Fruit fly (Drosophila melanogaster) whole organism, embryonic: ENCODE measurements around the gene Lrr47.
A peak's percentile ranks its signal among the peaks of the same experiment; 100 is the strongest.

Experiments used
- Ada2b ChIP-seq: fragments of 200-800 bp; sonication (Bioruptor generic); IDR thresholded peaks from 2 replicates; pipeline ENCODE4 v1.3.6; 2022; ENCODE audit warnings: missing biosample characterization, missing genetic modification characterization
- Aef1 ChIP-seq: fragments of 200-800 bp; sonication (Bioruptor generic); IDR thresholded peaks from 3 replicates; pipeline ENCODE4 v1.3.6; 2022; ENCODE audit warnings: missing biosample characterization, missing genetic modification characterization
- Blimp-1 ChIP-seq: fragments of 200-800 bp; sonication (Bioruptor generic); optimal IDR thresholded peaks from 3 replicates; lab custom pipeline; 2018; ENCODE audit warnings: missing biosample characterization, missing genetic modification characterization, mild to moderate bottlenecking, moderate library complexity, missing genetic modification reagents
- BtbVII ChIP-seq: fragments of 200-800 bp; sonication (Bioruptor generic); optimal IDR thresholded peaks from 3 replicates; lab custom pipeline; 2017; ENCODE audit warnings: missing biosample characterization, mild to moderate bottlenecking, missing genetic modification characterization
- CG10366 ChIP-seq: fragments of 200-800 bp; sonication (Bioruptor generic); IDR thresholded peaks from 2 replicates; pipeline ENCODE4 v1.3.6; 2022; ENCODE audit warnings: missing biosample characterization, missing genetic modification characterization
- CG1233 ChIP-seq: fragments of 200-800 bp; sonication (Bioruptor generic); optimal IDR thresholded peaks from 4 replicates; lab custom pipeline; 2018; ENCODE audit warnings: missing biosample characterization, mild to moderate bottlenecking, missing genetic modification characterization
- CG13287 ChIP-seq: fragments of 200-800 bp; sonication (Bioruptor generic); IDR thresholded peaks from 2 replicates; pipeline ENCODE4 v1.3.6; 2022; ENCODE audit warnings: missing biosample characterization, missing genetic modification characterization; ENCODE audit not compliant: partially characterized antibody
- CG13775 ChIP-seq: fragments of 200-800 bp; sonication (Bioruptor generic); optimal IDR thresholded peaks from 3 replicates; lab custom pipeline; 2017; ENCODE audit warnings: missing biosample characterization, mild to moderate bottlenecking, missing genetic modification characterization
- CG14441 ChIP-seq: fragments of 200-800 bp; sonication (Bioruptor generic); IDR thresholded peaks from 2 replicates; pipeline ENCODE4 v1.3.6; 2022; ENCODE audit warnings: missing biosample characterization, missing genetic modification characterization
- CG15269 ChIP-seq: fragments of 200-800 bp; sonication (Bioruptor generic); optimal IDR thresholded peaks from 2 replicates; lab custom pipeline; 2018; ENCODE audit warnings: missing biosample characterization, mild to moderate bottlenecking, missing genetic modification characterization, moderate library complexity
- CG16779 ChIP-seq: fragments of 200-800 bp; sonication (Bioruptor generic); IDR thresholded peaks from 2 replicates; pipeline ENCODE4 v1.3.6; 2022; ENCODE audit warnings: missing biosample characterization, missing genetic modification characterization
- CG16863 ChIP-seq: fragments of 200-800 bp; sonication (Bioruptor generic); optimal IDR thresholded peaks from 3 replicates; lab custom pipeline; 2016; ENCODE audit warnings: missing biosample characterization, missing genetic modification characterization
- CG2889 ChIP-seq: fragments of 200-800 bp; sonication (Bioruptor generic); IDR thresholded peaks from 3 replicates; pipeline ENCODE4 v1.3.6; 2022; ENCODE audit warnings: missing biosample characterization, missing genetic modification characterization
- CG4282 ChIP-seq: fragments of 200-800 bp; sonication (Bioruptor generic); optimal IDR thresholded peaks from 2 replicates; lab custom pipeline; 2016; ENCODE audit warnings: missing biosample characterization, missing genetic modification characterization
- CG4328 ChIP-seq: fragments of 200-800 bp; sonication (Bioruptor generic); optimal IDR thresholded peaks from 3 replicates; lab custom pipeline; 2017; ENCODE audit warnings: missing biosample characterization, missing genetic modification reagents, missing genetic modification characterization
- CG4707 ChIP-seq: fragments of 200-800 bp; sonication (Bioruptor generic); optimal IDR thresholded peaks from 2 replicates; lab custom pipeline; 2018; ENCODE audit warnings: missing biosample characterization, mild to moderate bottlenecking, missing genetic modification characterization, moderate library complexity
- CG4854 ChIP-seq: fragments of 200-800 bp; sonication (Bioruptor generic); optimal IDR thresholded peaks from 2 replicates; lab custom pipeline; 2016; ENCODE audit warnings: missing biosample characterization, missing genetic modification characterization, inconsistent platforms
- CG6175 ChIP-seq: fragments of 200-800 bp; sonication (Bioruptor generic); IDR thresholded peaks from 3 replicates; pipeline ENCODE4 v1.3.6; 2022; ENCODE audit warnings: missing biosample characterization, missing genetic modification characterization
- CG8281 ChIP-seq: fragments of 200-800 bp; sonication (Bioruptor generic); optimal IDR thresholded peaks from 2 replicates; lab custom pipeline; 2018; ENCODE audit warnings: missing biosample characterization, mild to moderate bottlenecking, missing genetic modification characterization, moderate library complexity
- CG9609 ChIP-seq: fragments of 200-800 bp; sonication (Bioruptor generic); optimal IDR thresholded peaks from 3 replicates; lab custom pipeline; 2016; ENCODE audit warnings: missing biosample characterization, missing genetic modification characterization
- CHES-1-like ChIP-seq: fragments of 200-800 bp; sonication (Bioruptor generic); optimal IDR thresholded peaks from 2 replicates; lab custom pipeline; 2016; ENCODE audit warnings: missing biosample characterization, missing genetic modification characterization
- E2f1 ChIP-seq: fragments of 200-800 bp; sonication (Bioruptor generic); IDR thresholded peaks from 2 replicates; pipeline ENCODE4 v1.3.6; 2022; ENCODE audit warnings: missing biosample characterization, missing genetic modification characterization
- Ets97D ChIP-seq: fragments of 200-800 bp; sonication (Bioruptor generic); optimal IDR thresholded peaks from 3 replicates; lab custom pipeline; 2016; ENCODE audit warnings: missing biosample characterization, missing genetic modification characterization
- GATAe ChIP-seq: fragments of 200-800 bp; sonication (Bioruptor generic); conservative IDR thresholded peaks from 2 replicates; pipeline ENCODE4 v1.3.6; 2022; ENCODE audit warnings: missing biosample characterization, missing genetic modification characterization
- Gug ChIP-seq: fragments of 200-800 bp; sonication (Bioruptor generic); IDR thresholded peaks from 4 replicates; pipeline ENCODE4 v1.3.6; 2022; ENCODE audit warnings: missing biosample characterization, missing genetic modification characterization
- H2.0 ChIP-seq: fragments of 200-800 bp; sonication (Bioruptor generic); IDR thresholded peaks from 2 replicates; pipeline ENCODE4 v1.3.6; 2022; ENCODE audit warnings: missing biosample characterization, missing genetic modification characterization
- HLH3B ChIP-seq: fragments of 200-800 bp; sonication (Bioruptor generic); IDR thresholded peaks from 2 replicates; pipeline ENCODE4 v1.3.6; 2022; ENCODE audit warnings: missing biosample characterization, missing genetic modification characterization
- HmgZ ChIP-seq: fragments of 200-800 bp; sonication (Bioruptor generic); optimal IDR thresholded peaks from 2 replicates; lab custom pipeline; 2018; ENCODE audit warnings: missing biosample characterization, mild to moderate bottlenecking, missing genetic modification characterization
- Hmr ChIP-seq: fragments of 200-800 bp; sonication (Bioruptor generic); optimal IDR thresholded peaks from 3 replicates; lab custom pipeline; 2017; ENCODE audit warnings: mild to moderate bottlenecking, missing biosample characterization, missing genetic modification reagents, missing genetic modification characterization
- NK7.1 ChIP-seq: fragments of 200-800 bp; sonication (Bioruptor generic); optimal IDR thresholded peaks from 3 replicates; lab custom pipeline; 2016; ENCODE audit warnings: missing biosample characterization, missing genetic modification characterization
- Nf-YA ChIP-seq: fragments of 200-800 bp; sonication (Bioruptor generic); IDR thresholded peaks from 2 replicates; pipeline ENCODE4 v1.3.6; 2022; ENCODE audit warnings: missing biosample characterization, missing genetic modification characterization
- Sox100B ChIP-seq: fragments of 200-800 bp; sonication (Bioruptor generic); optimal IDR thresholded peaks from 3 replicates; lab custom pipeline; 2018; ENCODE audit warnings: missing biosample characterization, mild to moderate bottlenecking, missing genetic modification characterization
- bab2 ChIP-seq: fragments of 200-800 bp; sonication (Bioruptor generic); optimal IDR thresholded peaks from 2 replicates; lab custom pipeline; 2016; ENCODE audit warnings: missing biosample characterization, missing genetic modification characterization
- bcd ChIP-seq: fragments of 200-800 bp; sonication (Bioruptor generic); optimal IDR thresholded peaks from 2 replicates; lab custom pipeline; 2017; ENCODE audit warnings: missing biosample characterization, mild to moderate bottlenecking, missing genetic modification characterization
- bigmax ChIP-seq: fragments of 200-800 bp; sonication (Bioruptor generic); optimal IDR thresholded peaks from 2 replicates; lab custom pipeline; 2018; ENCODE audit warnings: missing biosample characterization, mild to moderate bottlenecking, missing genetic modification characterization
- btn ChIP-seq: fragments of 200-800 bp; sonication (Bioruptor generic); optimal IDR thresholded peaks from 2 replicates; lab custom pipeline; 2016; ENCODE audit warnings: missing biosample characterization, missing genetic modification characterization
- cad ChIP-seq: fragments of >200 bp; optimal IDR thresholded peaks from 2 replicates; lab custom pipeline; 2017; ENCODE audit warnings: missing biosample characterization, missing genetic modification characterization
- cas ChIP-seq: fragments of 200-800 bp; sonication (Bioruptor generic); IDR thresholded peaks from 2 replicates; pipeline ENCODE4 v1.3.6; 2022; ENCODE audit warnings: missing biosample characterization, missing genetic modification characterization
- gem ChIP-seq: fragments of 200-800 bp; sonication (Bioruptor generic); optimal IDR thresholded peaks from 2 replicates; lab custom pipeline; 2019; ENCODE audit warnings: missing biosample characterization, mild to moderate bottlenecking, missing genetic modification characterization, moderate library complexity
- grn ChIP-seq: fragments of 200-800 bp; sonication (Bioruptor generic); optimal IDR thresholded peaks from 3 replicates; lab custom pipeline; 2017; ENCODE audit warnings: missing biosample characterization, missing genetic modification characterization
- hth ChIP-seq: fragments of >200 bp; optimal IDR thresholded peaks from 2 replicates; lab custom pipeline; 2017; ENCODE audit warnings: inconsistent platforms
- jing ChIP-seq: fragments of 200-800 bp; sonication (Bioruptor generic); optimal IDR thresholded peaks from 2 replicates; lab custom pipeline; 2018; ENCODE audit warnings: missing biosample characterization, mild to moderate bottlenecking, missing genetic modification characterization
- mam ChIP-seq: fragments of 200-800 bp; sonication (Bioruptor generic); optimal IDR thresholded peaks from 3 replicates; lab custom pipeline; 2016; ENCODE audit warnings: missing biosample characterization, missing genetic modification characterization
- odd ChIP-seq: fragments of 200-800 bp; sonication (Bioruptor generic); optimal IDR thresholded peaks from 2 replicates; lab custom pipeline; 2017; ENCODE audit warnings: missing biosample characterization, mild to moderate bottlenecking, missing genetic modification characterization
- onecut ChIP-seq: fragments of 200-800 bp; sonication (Bioruptor generic); IDR thresholded peaks from 2 replicates; pipeline ENCODE4 v1.3.6; 2022; ENCODE audit warnings: missing biosample characterization, missing genetic modification characterization
- otp ChIP-seq: fragments of 200-800 bp; sonication (Bioruptor generic); IDR thresholded peaks from 3 replicates; pipeline ENCODE4, ENCODE4 v1.3.6; 2022; ENCODE audit warnings: missing biosample characterization, missing genetic modification characterization
- sim ChIP-seq: fragments of 200-800 bp; sonication (Bioruptor generic); IDR thresholded peaks from 2 replicates; pipeline ENCODE4 v1.3.6; 2022; ENCODE audit warnings: missing biosample characterization, missing genetic modification characterization
- slbo ChIP-seq: fragments of 200-800 bp; sonication (Bioruptor generic); IDR thresholded peaks from 2 replicates; pipeline ENCODE4 v1.3.6; 2022; ENCODE audit warnings: missing biosample characterization, missing genetic modification characterization
- so ChIP-seq: fragments of 200-800 bp; sonication (Bioruptor generic); IDR thresholded peaks from 3 replicates; pipeline ENCODE4 v1.3.6; 2022; ENCODE audit warnings: missing biosample characterization, missing genetic modification characterization
- tio ChIP-seq: fragments of 200-800 bp; sonication (Bioruptor generic); optimal IDR thresholded peaks from 2 replicates; lab custom pipeline; 2017; ENCODE audit warnings: missing biosample characterization, missing genetic modification characterization, inconsistent platforms
- twi ChIP-seq: fragments of 200-800 bp; optimal IDR thresholded peaks from 2 replicates; lab custom pipeline; 2019; ENCODE audit warnings: missing biosample characterization, mild to moderate bottlenecking, missing genetic modification characterization, moderate library complexity

Lrr47 gene

dm6 chr2L:10526953-10527584, 9.9 kb downstream of the Lrr47 start, which contains the start of gene Lip4 (continued):
- peak; percentile 91 for TF ChIP-seq CG15269
- TF ChIP-seq mam (GFP tag; lab: Kevin White, UChicago) = peak; percentile 25
- no peak for TF ChIP-seq otp (GFP tag; lab: Robert Waterston, UW)
- peak; percentile 70 for TF ChIP-seq Blimp-1
- TF ChIP-seq bab2 (GFP tag; lab: Kevin White, UChicago) = peak; percentile 31
- TF ChIP-seq HLH3B (GFP tag; lab: Robert Waterston, UW) = peak; percentile 83
- no peak for TF ChIP-seq cad (GFP tag; lab: Kevin White, UChicago)
- TF ChIP-seq CG14441 (GFP tag; lab: Robert Waterston, UW) = peak; percentile 82
- peak; percentile 62 for TF ChIP-seq BtbVII (GFP tag; lab: Kevin White, UChicago)
- no peak; the same call in 2 of the 3 replicates for TF ChIP-seq CG6175 (GFP tag; lab: Robert Waterston, UW)
- no peak for TF ChIP-seq CG9609 (GFP tag; lab: Kevin White, UChicago)
- TF ChIP-seq so (GFP tag; lab: Robert Waterston, UW) = peak; percentile 76; the same call in 2 of the 3 replicates
- no peak for TF ChIP-seq GATAe
- TF ChIP-seq onecut = peak; percentile 38
- TF ChIP-seq E2f1 (GFP tag; lab: Robert Waterston, UW) = peak; percentile 73
- TF ChIP-seq grn (GFP tag; lab: Kevin White, UChicago) = no peak
- no peak for TF ChIP-seq hth (lab: Kevin White, UChicago)
- TF ChIP-seq bigmax (GFP tag; lab: Kevin White, UChicago) = no peak
- TF ChIP-seq bcd = peak; percentile 72
- peak; percentile 83 for TF ChIP-seq slbo
- TF ChIP-seq odd (GFP tag; lab: Kevin White, UChicago) = peak; percentile 58
- peak; percentile 78 for TF ChIP-seq H2.0
- peak; percentile 9 for TF ChIP-seq twi
- 0 out of 3 replicates have a peak, but pooled peaks have one; percentile 10 for TF ChIP-seq CG2889 (GFP tag; lab: Robert Waterston, UW)
- TF ChIP-seq CG13775 (GFP tag; lab: Kevin White, UChicago) = peak; percentile 58
- no peak for TF ChIP-seq sim
- peak; percentile 36 for TF ChIP-seq CG16863 (GFP tag; lab: Kevin White, UChicago)
- TF ChIP-seq Sox100B (GFP tag; lab: Kevin White, UChicago) = peak; percentile 73
- no peak for TF ChIP-seq CG4707 (GFP tag; lab: Kevin White, UChicago)
- no peak for TF ChIP-seq CG4282 (GFP tag; lab: Kevin White, UChicago)
- peak; percentile 60 for TF ChIP-seq CG4854 (GFP tag; lab: Kevin White, UChicago)
- TF ChIP-seq CG10366 (GFP tag; lab: Robert Waterston, UW) = peak; percentile 76
- no peak for TF ChIP-seq CG13287 (GFP tag; lab: Robert Waterston, UW)
- peak; percentile 24; the same call in 1 of the 4 replicates for TF ChIP-seq Gug
- peak; percentile 82 for TF ChIP-seq Hmr (GFP tag; lab: Kevin White, UChicago)
- peak; percentile 79 for TF ChIP-seq Ada2b (GFP tag; lab: Robert Waterston, UW)
- TF ChIP-seq tio (GFP tag; lab: Kevin White, UChicago) = peak; percentile 71
- TF ChIP-seq cas = peak; percentile 55; the same call in 1 of the 2 replicates
- peak; percentile 58 for TF ChIP-seq HmgZ (tag; lab: Kevin White, UChicago)
- TF ChIP-seq NK7.1 (GFP tag; lab: Kevin White, UChicago) = peak; percentile 22
- TF ChIP-seq Aef1 (GFP tag; lab: Robert Waterston, UW) = peak; percentile 51
- peak; percentile 38 for TF ChIP-seq CG4328 (GFP tag; lab: Kevin White, UChicago)
- no peak for TF ChIP-seq btn (GFP tag; lab: Kevin White, UChicago)
- peak; percentile 29 for TF ChIP-seq CG8281
- peak; percentile 35; the same call in 1 of the 2 replicates for TF ChIP-seq Nf-YA
- TF ChIP-seq jing (GFP tag; lab: Kevin White, UChicago) = peak; percentile 24
- peak; percentile 89 for TF ChIP-seq gem (tag; lab: Kevin White, UChicago)
- TF ChIP-seq CG1233 (GFP tag; lab: Kevin White, UChicago) = peak; percentile 67
- no peak for TF ChIP-seq CG16779 (GFP tag; lab: Robert Waterston, UW)
- peak; percentile 43 for TF ChIP-seq CHES-1-like (GFP tag; lab: Kevin White, UChicago)
- no peak for TF ChIP-seq Ets97D (GFP tag; lab: Kevin White, UChicago)
